Fruit fly (Drosophila melanogaster) whole organism, embryonic: ENCODE measurements around the gene Rab26.
A peak's percentile ranks its signal among the peaks of the same experiment; 100 is the strongest.

ENCODE experiments used
- BtbVII ChIP-seq: fragments of 200-800 bp; sonication (Bioruptor generic); optimal IDR thresholded peaks from 3 replicates; lab custom pipeline; 2017; ENCODE audit warnings: missing biosample characterization, mild to moderate bottlenecking, missing genetic modification characterization
- CG34376 ChIP-seq: fragments of 200-800 bp; sonication (Bioruptor generic); optimal IDR thresholded peaks from 2 replicates; lab custom pipeline; 2018; ENCODE audit warnings: missing biosample characterization, mild to moderate bottlenecking, missing genetic modification characterization
- Myb ChIP-seq: fragments of 200-800 bp; sonication (Bioruptor generic); optimal IDR thresholded peaks from 2 replicates; lab custom pipeline; 2016; ENCODE audit warnings: missing biosample characterization, missing genetic modification characterization
- btn ChIP-seq: fragments of 200-800 bp; sonication (Bioruptor generic); optimal IDR thresholded peaks from 2 replicates; lab custom pipeline; 2016; ENCODE audit warnings: missing biosample characterization, missing genetic modification characterization
- chif ChIP-seq, 2 experiments: fragments of 200-800 bp; sonication (Bioruptor generic); optimal IDR thresholded peaks; 3 replicates each; lab custom pipeline; 2016; ENCODE audit warnings: missing biosample characterization in 2 of 2, missing genetic modification characterization in 2 of 2
- eyg ChIP-seq: fragments of 200-800 bp; sonication (Bioruptor generic); optimal IDR thresholded peaks from 3 replicates; lab custom pipeline; 2016; ENCODE audit warnings: missing biosample characterization, missing genetic modification characterization
- fu2 ChIP-seq: fragments of 200-800 bp; sonication (Bioruptor generic); optimal IDR thresholded peaks from 2 replicates; lab custom pipeline; 2016; ENCODE audit warnings: missing biosample characterization, missing genetic modification characterization

DNA sequence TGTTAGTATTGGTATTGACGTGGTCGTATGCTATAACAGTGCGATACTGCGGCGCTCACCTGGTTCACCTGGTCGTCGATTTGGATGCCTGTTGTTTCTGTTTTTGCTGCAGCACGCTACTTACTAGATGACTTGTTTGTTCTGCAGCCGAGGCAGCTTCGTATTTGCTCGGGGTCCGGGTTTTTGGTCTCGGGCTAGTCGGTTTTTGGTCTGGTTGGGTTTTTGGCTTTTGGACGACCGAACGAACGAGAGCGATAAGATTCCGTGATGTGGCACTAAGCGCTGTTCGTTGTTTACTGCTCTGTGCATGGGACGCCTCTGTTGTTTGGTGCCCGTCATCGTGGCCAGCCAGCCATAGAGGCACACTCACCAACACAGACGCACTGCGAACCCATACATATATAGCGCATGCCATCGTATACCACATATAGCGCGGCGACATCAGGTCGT, 30.4 kb downstream of the Rab26 start, which contains the start of gene ebd2:
- TF ChIP-seq Myb (GFP tag; lab: Kevin White, UChicago) = no peak
- no peak for TF ChIP-seq chif (GFP tag; optimal IDR thresholded peaks at IDR 0.05; lab: Kevin White, UChicago)
- no peak for TF ChIP-seq fu2 (GFP tag; lab: Kevin White, UChicago)
- peak; percentile 59 for TF ChIP-seq BtbVII (GFP tag; lab: Kevin White, UChicago)
- TF ChIP-seq eyg (GFP tag; lab: Kevin White, UChicago) = no peak
- TF ChIP-seq CG34376 (GFP tag; lab: Kevin White, UChicago) = peak; percentile 68
- TF ChIP-seq btn (GFP tag; lab: Kevin White, UChicago) = no peak
